Worm (Caenorhabditis elegans) whole organism, late embryonic: Measurements from ENCODE around the gene fbxa-32.
"Not testable (repeated sequence)": the region's sequence is repeated elsewhere in the genome, so short reads cannot be mapped to it uniquely, and the experiment has no call there.

Experiments used
- C08G9.2 ChIP-seq: sonication (generic microtip); optimal IDR thresholded peaks from 2 replicates; lab custom pipeline; 2016; ENCODE audit warnings: mild to moderate bottlenecking, missing genetic modification characterization, moderate library complexity, missing compliant biosample characterization
- ahr-1 ChIP-seq: sonication (generic microtip); optimal IDR thresholded peaks from 2 replicates; lab custom pipeline; 2016; ENCODE audit warnings: missing genetic modification characterization, missing compliant biosample characterization
- ceh-18 ChIP-seq: sonication (generic microtip); optimal IDR thresholded peaks from 2 replicates; lab custom pipeline; 2016; ENCODE audit warnings: missing genetic modification characterization, missing compliant biosample characterization
- ceh-19 ChIP-seq: fragments of 200-800 bp; sonication (Bioruptor generic); optimal IDR thresholded peaks from 2 replicates; lab custom pipeline; 2018; ENCODE audit warnings: mild to moderate bottlenecking, missing genetic modification characterization, missing compliant biosample characterization
- ceh-2 ChIP-seq: sonication (generic microtip); optimal IDR thresholded peaks from 2 replicates; lab custom pipeline; 2016; ENCODE audit warnings: missing genotype, missing genetic modification characterization, missing compliant biosample characterization
- ceh-30 ChIP-seq: fragments of 150-350 bp; optimal IDR thresholded peaks from 2 replicates; lab custom pipeline; 2014; ENCODE audit warnings: missing biosample characterization, missing genetic modification characterization
- ceh-31 ChIP-seq: sonication (generic microtip); optimal IDR thresholded peaks from 2 replicates; lab custom pipeline; 2016; ENCODE audit warnings: missing genetic modification characterization, missing compliant biosample characterization
- ceh-45 ChIP-seq: fragments of 200-800 bp; sonication (Bioruptor generic); IDR thresholded peaks from 2 replicates; pipeline ENCODE4 v1.3.6; 2022; ENCODE audit warnings: missing genetic modification reagents, missing genetic modification characterization, missing compliant biosample characterization
- ceh-6 ChIP-seq: fragments of 200-800 bp; sonication (Bioruptor generic); optimal IDR thresholded peaks from 2 replicates; lab custom pipeline; 2018; ENCODE audit warnings: mild to moderate bottlenecking, missing genetic modification characterization, missing compliant biosample characterization
- ceh-9 ChIP-seq: sonication (generic microtip); optimal IDR thresholded peaks from 2 replicates; lab custom pipeline; 2016; ENCODE audit warnings: mild to moderate bottlenecking, missing genetic modification characterization, inconsistent platforms, missing compliant biosample characterization
- dmd-4 ChIP-seq: sonication (generic microtip); optimal IDR thresholded peaks from 2 replicates; lab custom pipeline; 2016; ENCODE audit warnings: borderline replicate concordance, missing genetic modification characterization, missing compliant biosample characterization
- dve-1 ChIP-seq: sonication (generic microtip); optimal IDR thresholded peaks from 2 replicates; lab custom pipeline; 2017; ENCODE audit warnings: antibody characterized with exemption, mild to moderate bottlenecking, missing genetic modification characterization, missing compliant biosample characterization
- fax-1 ChIP-seq: sonication (generic microtip); optimal IDR thresholded peaks from 2 replicates; lab custom pipeline; 2016; ENCODE audit warnings: missing genotype, missing genetic modification characterization, missing compliant biosample characterization
- fkh-6 ChIP-seq: sonication (generic microtip); optimal IDR thresholded peaks from 2 replicates; lab custom pipeline; 2016; ENCODE audit warnings: missing genetic modification characterization, missing compliant biosample characterization
- hlh-15 ChIP-seq: sonication (generic microtip); optimal IDR thresholded peaks from 2 replicates; lab custom pipeline; 2016; ENCODE audit warnings: missing genetic modification characterization, missing compliant biosample characterization
- hlh-6 ChIP-seq: sonication (generic microtip); optimal IDR thresholded peaks from 2 replicates; lab custom pipeline; 2016; ENCODE audit warnings: missing genotype, missing genetic modification characterization, missing compliant biosample characterization
- madf-2 ChIP-seq: sonication (generic microtip); optimal IDR thresholded peaks from 2 replicates; lab custom pipeline; 2017; ENCODE audit warnings: missing genetic modification characterization, missing compliant biosample characterization
- nhr-11 ChIP-seq: fragments of 150-350 bp; optimal IDR thresholded peaks from 2 replicates; lab custom pipeline; 2014; ENCODE audit warnings: missing biosample characterization, missing genetic modification characterization
- odd-2 ChIP-seq: sonication (generic microtip); optimal IDR thresholded peaks from 2 replicates; lab custom pipeline; 2017; ENCODE audit warnings: antibody characterized with exemption, mild to moderate bottlenecking, missing genetic modification characterization, missing compliant biosample characterization
- pag-3 ChIP-seq: sonication (generic microtip); optimal IDR thresholded peaks from 2 replicates; lab custom pipeline; 2016; ENCODE audit warnings: missing compliant biosample characterization, missing genetic modification characterization, borderline replicate concordance
- pat-9 ChIP-seq: fragments of 200-800 bp; sonication (Bioruptor generic); optimal IDR thresholded peaks from 2 replicates; lab custom pipeline; 2018; ENCODE audit warnings: mild to moderate bottlenecking, missing genetic modification characterization, moderate library complexity, missing compliant biosample characterization
- pha-4 ChIP-seq: fragments of 150-350 bp; optimal IDR thresholded peaks from 2 replicates; lab custom pipeline; 2018; ENCODE audit warnings: missing biosample characterization, missing genetic modification reagents, missing genetic modification characterization
- pqm-1 ChIP-seq: sonication (generic microtip); optimal IDR thresholded peaks from 2 replicates; lab custom pipeline; 2016; ENCODE audit warnings: missing genetic modification characterization, missing compliant biosample characterization
- ref-2 ChIP-seq: sonication (generic microtip); optimal IDR thresholded peaks from 2 replicates; lab custom pipeline; 2016; ENCODE audit warnings: missing genetic modification characterization, missing compliant biosample characterization
- rnt-1 ChIP-seq: sonication (generic microtip); optimal IDR thresholded peaks from 2 replicates; lab custom pipeline; 2016; ENCODE audit warnings: missing genetic modification characterization, missing compliant biosample characterization
- sdc-2 ChIP-seq: sonication (generic microtip); optimal IDR thresholded peaks from 2 replicates; lab custom pipeline; 2016; ENCODE audit warnings: missing genotype, missing genetic modification characterization, missing compliant biosample characterization
- syd-9 ChIP-seq: sonication (generic microtip); optimal IDR thresholded peaks from 2 replicates; lab custom pipeline; 2016; ENCODE audit warnings: mild to moderate bottlenecking, missing genetic modification characterization, moderate library complexity, missing compliant biosample characterization
- zip-5 ChIP-seq: sonication (generic microtip); optimal IDR thresholded peaks from 2 replicates; lab custom pipeline; 2016; ENCODE audit warnings: missing genetic modification characterization, missing compliant biosample characterization

The fbxa-32 gene

ce11 chrIII:1273655-1274328 lies 4.7 kb upstream of the fbxa-32 start, which contains the start of gene fbxa-29:
TSS of gene fbxa-29 (minus strand) at chrIII:1273705.
- no peak for TF ChIP-seq ref-2
- no peak for TF ChIP-seq pat-9 (tag; lab: Kevin White, UChicago)
- no peak for TF ChIP-seq ceh-30 (tag; lab: Kevin White, UChicago)
- TF ChIP-seq madf-2 (tag; lab: Kevin White, UChicago): no peak
- no peak for TF ChIP-seq syd-9
- TF ChIP-seq pqm-1 (tag; lab: Kevin White, UChicago): no peak
- no peak for TF ChIP-seq nhr-11

ce11 chrIII:1271378-1271926 lies 2.4 kb upstream of the fbxa-32 start, which contains the start of gene fbxa-31:
TSS of gene fbxa-31 (minus strand) at chrIII:1271428.
- no peak for TF ChIP-seq ceh-19 (GFP tag; lab: Kevin White, UChicago)
- TF ChIP-seq ceh-6 (GFP tag; lab: Kevin White, UChicago): no peak
- TF ChIP-seq fax-1 (tag; lab: Kevin White, UChicago): no peak
- TF ChIP-seq pha-4: no peak
- TF ChIP-seq dmd-4 (tag; lab: Kevin White, UChicago): no peak
- TF ChIP-seq ceh-31 (tag; lab: Kevin White, UChicago): no peak
- TF ChIP-seq fkh-6: no peak
- TF ChIP-seq sdc-2 (tag; lab: Kevin White, UChicago): no peak
- TF ChIP-seq ceh-18 (tag; lab: Kevin White, UChicago): no peak
- TF ChIP-seq ceh-9: no peak
- TF ChIP-seq ceh-45: no peak
- TF ChIP-seq hlh-6 (tag; lab: Kevin White, UChicago): no peak
- no peak for TF ChIP-seq rnt-1 (tag; lab: Kevin White, UChicago)
- TF ChIP-seq C08G9.2: no peak
- TF ChIP-seq zip-5 (tag; lab: Kevin White, UChicago): no peak
- no peak for TF ChIP-seq pqm-1 (tag; lab: Kevin White, UChicago)
- TF ChIP-seq odd-2: no peak

- TF ChIP-seq pha-4; fax-1 (tag; lab: Kevin White, UChicago); dve-1 (tag; lab: Kevin White, UChicago): not testable (repeated sequence)
These were observed 2.3 kb downstream of the fbxa-32 start, which contains the start of gene fbxa-151 for ce11 chrIII:1266799-1267198. TSS of gene fbxa-151 (minus strand) at chrIII:1266899.

- TF ChIP-seq hlh-15; fax-1 (tag; lab: Kevin White, UChicago); ahr-1 (tag; lab: Kevin White, UChicago): not testable (repeated sequence)
These were observed 5.4 kb downstream of the fbxa-32 start, which contains the start of gene srz-9 for ce11 chrIII:1263692-1264091. TSS of gene srz-9 (plus strand) at chrIII:1263992.

ce11 chrIII:1258358-1258757 lies 10.7 kb downstream of the fbxa-32 start, which contains the start of gene fbxa-78:
TSS of gene fbxa-78 (minus strand) at chrIII:1258458.
- TF ChIP-seq dmd-4, fax-1, pag-3 (tag; lab: Kevin White, UChicago): not testable (repeated sequence)

ce11 chrIII:1256519-1256918 lies 12.5 kb downstream of the fbxa-32 start, which contains the start of gene fbxa-208:
TSS of gene fbxa-208 (plus strand) at chrIII:1256819.
- TF ChIP-seq ceh-2 (tag; lab: Kevin White, UChicago); ceh-9; odd-2: not testable (repeated sequence)
